Fruit fly (Drosophila melanogaster) whole organism, embryonic: ENCODE results near the gene twr.

ENCODE experiments used
- Awh ChIP-seq: fragments of 200-800 bp; sonication (Bioruptor generic); IDR thresholded peaks from 2 replicates; pipeline ENCODE4, ENCODE4 v1.3.6; 2022; ENCODE audit warnings: missing biosample characterization, missing genetic modification characterization
- CG16815 ChIP-seq: fragments of 200-800 bp; sonication (Bioruptor generic); optimal IDR thresholded peaks from 3 replicates; lab custom pipeline; 2017; ENCODE audit warnings: missing biosample characterization, mild to moderate bottlenecking, missing genetic modification characterization
- Sry-δ ChIP-seq: fragments of 200-800 bp; sonication (Bioruptor generic); optimal IDR thresholded peaks from 2 replicates; lab custom pipeline; 2016; ENCODE audit warnings: missing biosample characterization, missing genetic modification characterization
- bsh ChIP-seq, 2 experiments: fragments of 200-800 bp; sonication (Bioruptor generic); optimal IDR thresholded peaks; 2 replicates each; lab custom pipeline; 2017 to 2018; ENCODE audit warnings: mild to moderate bottlenecking in 2 of 2, missing biosample characterization in 2 of 2, missing genetic modification characterization in 2 of 2, moderate library complexity in 1 of 2
- org-1 ChIP-seq: fragments of 200-800 bp; sonication (Bioruptor generic); optimal IDR thresholded peaks from 2 replicates; lab custom pipeline; 2017; ENCODE audit warnings: missing biosample characterization, missing genetic modification characterization
- psq ChIP-seq: fragments of 200-800 bp; sonication (Bioruptor generic); optimal IDR thresholded peaks from 2 replicates; lab custom pipeline; 2017; ENCODE audit warnings: missing biosample characterization, missing genetic modification characterization

dm6 chr3R:6646740-6647139 is 10.9 kb upstream of the twr start, which contains the start of gene Taf1:
- TF ChIP-seq Sry-δ (GFP tag; lab: Kevin White, UChicago) (peak; percentile 44), bsh (GFP tag; optimal IDR thresholded peaks at IDR 0.05; lab: Kevin White, UChicago) (no peak), CG16815 (GFP tag; lab: Kevin White, UChicago) (no peak), Awh (no peak), org-1 (GFP tag; lab: Kevin White, UChicago) (no peak), psq (GFP tag; lab: Kevin White, UChicago) (no peak)
